Fruit fly (Drosophila melanogaster): ENCODE data around the gene nom.

nom gene

DNA sequence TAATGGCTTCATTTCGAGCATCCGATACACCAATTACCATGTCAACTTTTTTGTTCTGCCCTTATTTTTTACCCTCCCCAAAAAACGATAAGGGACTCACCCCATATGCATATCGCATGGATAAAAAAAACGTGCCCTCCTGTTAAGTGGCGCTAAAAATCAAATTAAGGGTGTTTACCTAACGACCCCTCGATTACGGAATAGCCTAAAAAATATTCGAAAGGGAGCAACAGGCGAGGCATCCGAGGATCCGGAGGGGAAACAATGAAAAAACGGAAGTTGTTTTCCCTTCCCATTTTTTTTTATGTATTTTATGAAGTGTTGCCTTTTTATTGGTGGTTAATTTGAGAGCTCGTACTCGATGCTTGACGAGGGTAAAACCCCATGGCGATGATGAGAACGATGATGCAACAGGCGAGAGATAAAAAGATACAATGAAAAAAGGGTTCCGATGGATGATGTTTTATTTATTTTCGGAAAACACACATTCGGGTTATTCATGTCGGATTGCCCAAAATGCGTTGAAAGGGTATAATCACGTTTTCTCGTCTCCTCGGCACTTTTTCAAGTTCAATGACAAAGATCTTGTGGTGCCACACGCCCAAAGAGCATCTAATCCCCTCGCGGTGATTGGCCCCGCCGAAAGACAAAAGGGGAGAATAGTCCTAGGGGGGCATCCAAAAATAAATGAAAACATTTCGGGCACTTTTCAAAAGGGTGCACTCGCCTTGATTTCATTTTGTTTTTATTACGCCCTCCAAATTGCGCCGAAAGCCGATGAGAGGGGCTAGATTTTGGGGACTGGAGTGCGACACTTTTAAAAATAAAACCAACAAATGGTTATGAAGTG, 38.4 kb upstream of the nom start, which contains the start of gene CG44227:
CG44227 (minus strand) TSS at position 849 of the 850 bp plus-strand sequence.
- TF ChIP-seq Eip78C (GFP tag) (no peak), Smox (GFP tag; optimal IDR thresholded peaks at IDR 0.05) (no peak), Gug (GFP tag; IDR thresholded peaks at IDR 0.05) (no peak), CG16779 (tag; optimal IDR thresholded peaks at IDR 0.05) (no peak), Sox14 (GFP tag; optimal IDR thresholded peaks at IDR 0.05) (no peak)

- TF ChIP-seq svp (GFP tag) (no peak), Gug (GFP tag; IDR thresholded peaks at IDR 0.05) (no peak), CG4318 (GFP tag; optimal IDR thresholded peaks at IDR 0.05) (no peak), CG8319 (GFP tag; optimal IDR thresholded peaks at IDR 0.05) (no peak), Hr4 (GFP tag; optimal IDR thresholded peaks at IDR 0.05) (no peak), lz (GFP tag; optimal IDR thresholded peaks at IDR 0.05) (no peak), dac (GFP tag; optimal IDR thresholded peaks at IDR 0.05) (no peak), CG8119 (GFP tag; IDR thresholded peaks at IDR 0.05) (no peak), CG3032 (tag; optimal IDR thresholded peaks at IDR 0.05) (no peak), CG32006 (GFP tag; optimal IDR thresholded peaks at IDR 0.05) (no peak), CG7368 (GFP tag; optimal IDR thresholded peaks at IDR 0.05) (no peak), topi (GFP tag; optimal IDR thresholded peaks at IDR 0.05) (no peak), salr (GFP tag; optimal IDR thresholded peaks at IDR 0.05) (no peak), CG11902 (GFP tag; optimal IDR thresholded peaks at IDR 0.05) (no peak), Smox (GFP tag; optimal IDR thresholded peaks at IDR 0.05) (no peak), dsx (GFP tag; optimal IDR thresholded peaks at IDR 0.05; ENCODE audit: poor library complexity, severe bottlenecking) (no peak), eg (GFP tag; IDR thresholded peaks at IDR 0.05) (no peak)
Measured at dm6 chr3R:8686446-8686845, 36.5 kb upstream of the nom start.

dm6 chr3R:8694110-8694826, 28.7 kb upstream of the nom start:
- TF ChIP-seq CG9139 (GFP tag; optimal IDR thresholded peaks at IDR 0.05) (peak; percentile 95), salr (GFP tag; optimal IDR thresholded peaks at IDR 0.05) (peak; percentile 64 to 77), ss (GFP tag; optimal IDR thresholded peaks at IDR 0.05) (peak; percentile 91 to 94), esn (GFP tag; optimal IDR thresholded peaks at IDR 0.05) (no peak), CG32006 (GFP tag; optimal IDR thresholded peaks at IDR 0.05) (peak; percentile 69), CG6854 (GFP tag; optimal IDR thresholded peaks at IDR 0.05) (no peak), Eip93F (GFP tag; optimal IDR thresholded peaks at IDR 0.05) (no peak), CG11294 (GFP tag; IDR thresholded peaks at IDR 0.05) (peak; percentile 68; the same call in 1 of the 2 replicates), topi (GFP tag; optimal IDR thresholded peaks at IDR 0.05) (peak; percentile 32), spab (GFP tag; optimal IDR thresholded peaks at IDR 0.05) (peak; percentile 88), pdm3 (GFP tag; optimal IDR thresholded peaks at IDR 0.05) (peak; percentile 77), CG6276 (GFP tag; optimal IDR thresholded peaks at IDR 0.05) (peak; percentile 95), Ets96B (tag; optimal IDR thresholded peaks at IDR 0.05) (peak; percentile 74), dsx (GFP tag; optimal IDR thresholded peaks at IDR 0.05; ENCODE audit: poor library complexity, severe bottlenecking) (no peak), CG6792 (GFP tag; optimal IDR thresholded peaks at IDR 0.05) (peak; percentile 16), CG34406 (GFP tag; optimal IDR thresholded peaks at IDR 0.05) (peak; percentile 70), lz (GFP tag; optimal IDR thresholded peaks at IDR 0.05) (no peak), Lpt (GFP tag; optimal IDR thresholded peaks at IDR 0.05) (peak; percentile 87), CG10669 (GFP tag; optimal IDR thresholded peaks at IDR 0.05) (peak; percentile 81), CG4318 (GFP tag; optimal IDR thresholded peaks at IDR 0.05) (peak; percentile 19), Blimp-1 (GFP tag; optimal IDR thresholded peaks at IDR 0.05) (no peak), CG16779 (tag; optimal IDR thresholded peaks at IDR 0.05) (peak; percentile 94), Hr38 (GFP tag; optimal IDR thresholded peaks at IDR 0.05) (no peak), Sox102F (GFP tag; optimal IDR thresholded peaks at IDR 0.05) (peak; percentile 67), Eip75B (GFP tag; optimal IDR thresholded peaks at IDR 0.05) (peak; percentile 55), CG8319 (GFP tag; optimal IDR thresholded peaks at IDR 0.05) (peak; percentile 35), CG1621 (tag; optimal IDR thresholded peaks at IDR 0.05) (no peak), acj6 (GFP tag; optimal IDR thresholded peaks at IDR 0.05) (peak; percentile 21), Smox (GFP tag; optimal IDR thresholded peaks at IDR 0.05) (no peak), CG6808 (GFP tag; optimal IDR thresholded peaks at IDR 0.05) (peak; percentile 86), fkh (GFP tag; optimal IDR thresholded peaks at IDR 0.05) (peak; percentile 3), CG3032 (tag; optimal IDR thresholded peaks at IDR 0.05) (peak; percentile 75), svp (GFP tag) (peak; percentile 37), Met (GFP tag; optimal IDR thresholded peaks at IDR 0.05) (peak; percentile 52)

Data from whole organism, prepupa.